Worm (Caenorhabditis elegans) whole organism, mixed stage, embryonic: ENCODE measurements around the gene smc-5.

ENCODE experiments used
- blmp-1 ChIP-seq: fragments of 150-350 bp; optimal IDR thresholded peaks from 2 replicates; lab custom pipeline; 2014; ENCODE audit warnings: missing biosample characterization, missing genetic modification characterization
- ceh-39 ChIP-seq: fragments of 150-350 bp; optimal IDR thresholded peaks from 2 replicates; lab custom pipeline; 2014; ENCODE audit warnings: missing biosample characterization, missing genetic modification characterization
- elt-1 ChIP-seq: sonication (generic microtip); optimal IDR thresholded peaks from 2 replicates; lab custom pipeline; 2017; ENCODE audit warnings: missing genetic modification characterization, mild to moderate bottlenecking, missing compliant biosample characterization, antibody characterized with exemption, moderate library complexity, borderline replicate concordance; ENCODE audit not compliant: insufficient read depth
- elt-3 ChIP-seq: fragments of 150-350 bp; optimal IDR thresholded peaks from 2 replicates; lab custom pipeline; 2014; ENCODE audit warnings: missing biosample characterization, missing genetic modification characterization
- hlh-1 ChIP-seq: fragments of 150-350 bp; optimal IDR thresholded peaks from 2 replicates; lab custom pipeline; 2014; ENCODE audit warnings: missing biosample characterization, missing genetic modification reagents, missing genetic modification characterization
- lin-13 ChIP-seq: fragments of 150-350 bp; optimal IDR thresholded peaks from 2 replicates; lab custom pipeline; 2014; ENCODE audit warnings: missing biosample characterization, missing genetic modification characterization
- lin-32 ChIP-seq: fragments of 200-800 bp; sonication (Bioruptor generic); optimal IDR thresholded peaks from 2 replicates; lab custom pipeline; 2018; ENCODE audit warnings: mild to moderate bottlenecking, missing genetic modification characterization, missing compliant biosample characterization
- lsy-2 ChIP-seq: fragments of 150-350 bp; optimal IDR thresholded peaks from 2 replicates; lab custom pipeline; 2014; ENCODE audit warnings: missing biosample characterization, missing genetic modification characterization
- nhr-2 ChIP-seq: fragments of 150-350 bp; optimal IDR thresholded peaks from 2 replicates; lab custom pipeline; 2014; ENCODE audit warnings: missing biosample characterization, missing genetic modification characterization
- pha-4 ChIP-seq: fragments of 150-350 bp; optimal IDR thresholded peaks from 2 replicates; lab custom pipeline; 2018; ENCODE audit warnings: missing biosample characterization, missing genetic modification reagents, missing genetic modification characterization
- unc-120 ChIP-seq: sonication (generic microtip); optimal IDR thresholded peaks from 2 replicates; lab custom pipeline; 2017; ENCODE audit warnings: missing genetic modification characterization, missing compliant biosample characterization; ENCODE audit not compliant: poor library complexity, severe bottlenecking
- unc-39 ChIP-seq: fragments of 150-350 bp; optimal IDR thresholded peaks from 2 replicates; lab custom pipeline; 2014; ENCODE audit warnings: missing biosample characterization, missing genetic modification characterization
- unc-62 ChIP-seq: fragments of 150-350 bp; optimal IDR thresholded peaks from 2 replicates; lab custom pipeline; 2014; ENCODE audit warnings: missing biosample characterization, missing genetic modification reagents, missing genetic modification characterization

ce11 chrII:5014399-5014798 is 47.5 kb upstream of the smc-5 start, which contains the start of gene F59A6.2:
- TF ChIP-seq ceh-39 (tag; lab: Kevin White, UChicago) (no peak), lin-13 (tag; lab: Kevin White, UChicago) (no peak), pha-4 (tag; lab: Kevin White, UChicago) (no peak), lsy-2 (tag; lab: Kevin White, UChicago) (no peak), hlh-1 (tag; lab: Kevin White, UChicago) (no peak), unc-39 (tag; lab: Kevin White, UChicago) (no peak), lin-32 (GFP tag; lab: Kevin White, UChicago) (no peak), elt-3 (tag; lab: Kevin White, UChicago) (no peak), unc-120 (tag; lab: Kevin White, UChicago) (no peak), elt-1 (tag; lab: Kevin White, UChicago) (no peak), unc-62 (GFP tag; lab: Kevin White, UChicago) (no peak), nhr-2 (tag; lab: Kevin White, UChicago) (no peak), blmp-1 (no peak)
